Worm (Caenorhabditis elegans): Measurements from ENCODE around the gene C43G2.3.

The C43G2.3 gene

DNA sequence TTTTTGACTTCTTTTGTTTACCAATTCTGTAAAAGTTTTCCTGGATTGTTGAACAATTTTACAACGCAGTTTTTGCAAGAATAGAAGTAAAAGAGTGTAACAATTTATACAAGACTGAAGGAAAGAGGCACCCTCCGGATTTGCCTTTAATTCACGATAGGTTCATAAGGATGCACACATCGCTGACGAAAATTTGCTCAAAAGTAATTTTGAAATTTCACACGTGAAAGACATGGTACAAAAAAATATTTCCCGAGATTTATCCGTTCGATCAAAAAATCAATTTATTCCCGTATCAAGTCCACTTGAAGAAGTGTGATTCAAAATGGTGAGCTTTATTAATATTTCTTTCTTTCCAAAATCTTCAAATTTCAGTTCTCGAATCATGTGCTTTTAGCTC lies at the start of gene C43G2.3:
Gene C43G2.3 (plus strand): TSS at position 301 of the 400 bp plus-strand sequence.
- no peak for TF ChIP-seq lin-13 (GFP tag; optimal IDR thresholded peaks at IDR 0.05)
- no peak for TF ChIP-seq crh-2 (tag; optimal IDR thresholded peaks at IDR 0.05)
- TF ChIP-seq sem-4 (tag; optimal IDR thresholded peaks at IDR 0.05): no peak
- TF ChIP-seq fos-1 (tag; optimal IDR thresholded peaks at IDR 0.05): no peak
- TF ChIP-seq sma-9 (GFP tag; optimal IDR thresholded peaks at IDR 0.05): no peak
- TF ChIP-seq sma-9 (tag; optimal IDR thresholded peaks at IDR 0.05): no peak
- no peak for TF ChIP-seq ceh-16 (tag; optimal IDR thresholded peaks at IDR 0.05)
- no peak for TF ChIP-seq ceh-82 (tag; optimal IDR thresholded peaks at IDR 0.05)
- no peak for TF ChIP-seq snpc-4 (tag; optimal IDR thresholded peaks at IDR 0.05)
- no peak for TF ChIP-seq mbf-1 (tag; optimal IDR thresholded peaks at IDR 0.05)
- TF ChIP-seq lin-39 (tag; optimal IDR thresholded peaks at IDR 0.05): no peak
- no peak for TF ChIP-seq nhr-10 (tag; optimal IDR thresholded peaks at IDR 0.05)
- no peak for TF ChIP-seq unc-62 (GFP tag; optimal IDR thresholded peaks at IDR 0.05)
- no peak for TF ChIP-seq ztf-4 (tag; optimal IDR thresholded peaks at IDR 0.05)
- no peak for TF ChIP-seq blmp-1 (tag; optimal IDR thresholded peaks at IDR 0.05; ENCODE audit: insufficient read depth)
- no peak for TF ChIP-seq mab-5 (tag; optimal IDR thresholded peaks at IDR 0.05)

DNA sequence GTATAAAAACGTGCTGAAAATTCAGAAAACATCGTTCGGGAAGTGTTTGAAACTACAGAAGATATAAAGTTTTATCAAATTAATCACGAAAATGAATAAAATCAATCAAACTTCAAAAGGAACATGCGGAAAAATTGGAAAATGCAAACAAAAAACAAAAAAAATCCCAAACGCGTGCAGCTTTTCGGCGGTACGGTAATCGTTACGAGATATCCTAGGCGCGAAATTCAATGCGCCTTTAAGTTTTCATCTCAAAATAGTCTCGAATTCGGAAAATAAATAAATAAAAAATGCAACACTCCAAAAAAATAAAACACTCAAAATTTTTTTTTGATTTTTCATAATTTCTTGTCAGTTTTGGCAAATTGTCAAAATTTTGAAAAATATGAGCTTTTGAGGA lies 48.2 kb upstream of the C43G2.3 start:
- TF ChIP-seq ama-1 (optimal IDR thresholded peaks at IDR 0.05) (no peak), C34F6.9 (tag; optimal IDR thresholded peaks at IDR 0.05) (no peak), nhr-77 (tag; optimal IDR thresholded peaks at IDR 0.05) (no peak), lin-11 (tag; optimal IDR thresholded peaks at IDR 0.05) (no peak), lin-39 (tag; optimal IDR thresholded peaks at IDR 0.05) (no peak), nhr-12 (tag; optimal IDR thresholded peaks at IDR 0.05) (no peak), elt-1 (tag; optimal IDR thresholded peaks at IDR 0.05) (no peak), nhr-23 (tag; optimal IDR thresholded peaks at IDR 0.05) (no peak), R02D3.7 (tag; optimal IDR thresholded peaks at IDR 0.05) (no peak), nhr-21 (tag; optimal IDR thresholded peaks at IDR 0.05) (no peak), ztf-4 (tag; optimal IDR thresholded peaks at IDR 0.05) (no peak), ztf-11 (tag; optimal IDR thresholded peaks at IDR 0.05) (no peak), nhr-11 (tag; optimal IDR thresholded peaks at IDR 0.05) (no peak), nhr-25 (tag; optimal IDR thresholded peaks at IDR 0.05) (no peak)

DNA sequence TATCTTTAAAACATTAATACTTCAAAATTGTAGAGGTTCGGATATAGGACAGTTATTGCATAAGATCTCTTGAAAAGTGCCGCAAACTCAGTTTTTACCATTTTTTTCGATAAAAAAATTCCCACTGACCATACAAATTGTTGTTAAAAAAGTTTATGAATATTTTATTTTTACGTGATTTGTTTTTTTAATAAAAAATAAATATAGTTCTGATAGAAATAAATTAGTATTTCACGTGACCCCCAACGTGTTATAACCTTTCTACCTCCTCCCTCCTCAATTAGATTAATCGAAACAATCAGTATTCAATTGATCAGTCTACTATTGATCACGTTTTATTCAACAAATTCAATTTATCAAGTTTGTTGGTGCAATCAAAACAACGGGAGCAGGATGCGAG lies 46.6 kb upstream of the C43G2.3 start, which contains the start of gene C01G5.4:
Gene C01G5.4 (plus strand): TSS at position 301 of the 400 bp plus-strand sequence.
- no peak for TF ChIP-seq skn-1 (tag; optimal IDR thresholded peaks at IDR 0.05)
- no peak for TF ChIP-seq nhr-77 (tag; optimal IDR thresholded peaks at IDR 0.05)
- TF ChIP-seq blmp-1 (tag; optimal IDR thresholded peaks at IDR 0.05; ENCODE audit: insufficient read depth): no peak
- no peak for TF ChIP-seq sem-4 (tag; optimal IDR thresholded peaks at IDR 0.05)
- no peak for TF ChIP-seq nhr-11 (tag; optimal IDR thresholded peaks at IDR 0.05)
- TF ChIP-seq ama-1 (optimal IDR thresholded peaks at IDR 0.05): no peak
- no peak for TF ChIP-seq Y55F3AM.14 (GFP tag; optimal IDR thresholded peaks at IDR 0.05)
- TF ChIP-seq nhr-21 (tag; optimal IDR thresholded peaks at IDR 0.05): no peak
- no peak for TF ChIP-seq ceh-16 (tag; optimal IDR thresholded peaks at IDR 0.05)
- TF ChIP-seq peb-1 (tag; optimal IDR thresholded peaks at IDR 0.05): no peak
- no peak for TF ChIP-seq unc-55 (GFP tag; optimal IDR thresholded peaks at IDR 0.05)
- no peak for TF ChIP-seq nhr-129 (tag; optimal IDR thresholded peaks at IDR 0.05)
- no peak for TF ChIP-seq lin-39 (tag; optimal IDR thresholded peaks at IDR 0.05)
- TF ChIP-seq mbf-1 (tag; optimal IDR thresholded peaks at IDR 0.05): no peak
- no peak for TF ChIP-seq nhr-10 (tag; optimal IDR thresholded peaks at IDR 0.05)
- TF ChIP-seq zag-1 (tag; optimal IDR thresholded peaks at IDR 0.05): no peak

DNA sequence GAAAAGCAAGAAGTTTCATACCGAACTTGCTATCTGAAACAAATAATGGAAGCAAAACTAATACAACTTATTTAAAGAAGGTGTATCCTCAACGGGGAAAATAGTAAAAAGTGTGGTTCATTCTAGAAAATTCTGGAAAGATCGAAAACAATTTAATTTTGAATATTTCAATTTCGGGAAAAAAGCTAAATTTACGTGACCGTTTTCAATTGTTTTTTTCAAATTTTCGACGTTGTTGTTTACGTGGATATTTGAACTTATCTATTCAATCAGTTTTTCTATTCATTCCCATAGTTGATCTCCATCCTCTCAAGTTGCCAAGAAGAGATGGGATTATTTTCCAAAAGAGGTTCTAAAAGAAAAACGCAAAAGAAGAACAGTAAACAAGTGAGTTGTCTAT lies 42.1 kb upstream of the C43G2.3 start, which contains the start of gene C01G5.3:
Gene C01G5.3 (plus strand): TSS at position 301 of the 400 bp plus-strand sequence.
- TF ChIP-seq ama-1 (optimal IDR thresholded peaks at IDR 0.05): no peak
- no peak for TF ChIP-seq fos-1 (tag; optimal IDR thresholded peaks at IDR 0.05)
- TF ChIP-seq nhr-23 (tag; optimal IDR thresholded peaks at IDR 0.05): no peak

DNA sequence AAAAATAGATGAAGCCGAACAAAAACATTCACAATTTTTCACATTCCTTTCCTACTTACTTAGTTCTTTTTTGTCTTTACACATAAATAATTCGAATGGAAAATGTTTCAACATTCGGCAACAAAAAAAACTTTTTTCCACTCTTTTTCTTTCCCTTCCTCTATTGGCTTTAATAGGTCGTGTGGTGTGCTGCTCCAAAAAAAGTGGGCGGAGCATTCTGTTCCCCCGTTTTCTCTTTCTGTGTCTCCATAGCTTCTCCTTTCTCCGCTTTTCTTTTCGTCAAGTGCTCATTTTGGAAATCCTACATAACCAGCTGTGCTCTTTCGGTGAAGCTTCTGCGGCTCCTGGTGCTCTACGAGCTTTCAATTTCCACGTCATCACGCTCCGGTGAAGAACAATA lies 36.6 kb upstream of the C43G2.3 start, which contains the start of gene C01G5.25:
Gene C01G5.25 (plus strand): TSS at position 250 of the 400 bp plus-strand sequence.
- TF ChIP-seq nhr-23 (tag; optimal IDR thresholded peaks at IDR 0.05): no peak
- no peak for TF ChIP-seq nhr-25 (tag; optimal IDR thresholded peaks at IDR 0.05)
- TF ChIP-seq nhr-129 (tag; optimal IDR thresholded peaks at IDR 0.05): no peak
- no peak for TF ChIP-seq ztf-4 (tag; optimal IDR thresholded peaks at IDR 0.05)
- no peak for TF ChIP-seq ceh-16 (tag; optimal IDR thresholded peaks at IDR 0.05)
- no peak for TF ChIP-seq ZK546.5 (tag; optimal IDR thresholded peaks at IDR 0.05)
- TF ChIP-seq lin-13 (GFP tag; optimal IDR thresholded peaks at IDR 0.05): no peak
- no peak for TF ChIP-seq F13H6.1 (tag; optimal IDR thresholded peaks at IDR 0.05)
- TF ChIP-seq sma-9 (GFP tag; optimal IDR thresholded peaks at IDR 0.05): no peak
- no peak for TF ChIP-seq sma-9 (tag; optimal IDR thresholded peaks at IDR 0.05)
- TF ChIP-seq ceh-82 (tag; optimal IDR thresholded peaks at IDR 0.05): no peak
- peak; percentile 50 for TF ChIP-seq unc-55 (GFP tag; optimal IDR thresholded peaks at IDR 0.05)
- no peak for TF ChIP-seq ama-1 (optimal IDR thresholded peaks at IDR 0.05)
- TF ChIP-seq alr-1 (tag; optimal IDR thresholded peaks at IDR 0.05): no peak
- no peak for TF ChIP-seq crh-2 (tag; optimal IDR thresholded peaks at IDR 0.05)
- TF ChIP-seq ztf-11 (tag; optimal IDR thresholded peaks at IDR 0.05): no peak
- peak in 1 of 2 experiments; percentile 9 for TF ChIP-seq lsy-2 (tag; optimal IDR thresholded peaks at IDR 0.05)
- no peak for TF ChIP-seq nhr-6 (tag; optimal IDR thresholded peaks at IDR 0.05)
